Fruit fly (Drosophila melanogaster): ENCODE results near the gene Slbp.

Slbp gene

dm6 chr3R:29153197-29153644 lies at the start of gene Slbp, which contains the start of gene Rpn2 (continued):
- TF ChIP-seq lbe (GFP tag; optimal IDR thresholded peaks at IDR 0.05) (peak; percentile 74), CG7839 (tag; optimal IDR thresholded peaks at IDR 0.05) (no peak), CG31365 (tag; optimal IDR thresholded peaks at IDR 0.05) (no peak), CG5953 (GFP tag; IDR thresholded peaks at IDR 0.05) (no peak), nmo (GFP tag; optimal IDR thresholded peaks at IDR 0.05) (peak; percentile 74), ham (GFP tag; IDR thresholded peaks at IDR 0.05) (no peak), CG8944 (GFP tag; optimal IDR thresholded peaks at IDR 0.05) (peak; percentile 7), CG8281 (tag; optimal IDR thresholded peaks at IDR 0.05) (no peak), MESR4 (GFP tag; optimal IDR thresholded peaks at IDR 0.05) (peak; percentile 58), ranshi (GFP tag; IDR thresholded peaks at IDR 0.05) (no peak), CG33557 (GFP tag; optimal IDR thresholded peaks at IDR 0.05) (no peak), CG1832 (GFP tag; optimal IDR thresholded peaks at IDR 0.05) (no peak), pb (GFP tag; optimal IDR thresholded peaks at IDR 0.05) (no peak), CG14965 (GFP tag; optimal IDR thresholded peaks at IDR 0.05; ENCODE audit: borderline replicate concordance) (no peak), kay (GFP tag; optimal IDR thresholded peaks at IDR 0.05) (no peak), CG10543 (GFP tag; optimal IDR thresholded peaks at IDR 0.05) (peak; percentile 21), tin (GFP tag; optimal IDR thresholded peaks at IDR 0.05) (peak; percentile 20), btn (GFP tag; optimal IDR thresholded peaks at IDR 0.05) (no peak), Dll (GFP tag; IDR thresholded peaks at IDR 0.05; ENCODE audit: partially characterized antibody) (peak; percentile 97), CHES-1-like (GFP tag; optimal IDR thresholded peaks at IDR 0.05) (peak; percentile 80), Nf-YC (tag; optimal IDR thresholded peaks at IDR 0.05) (peak; percentile 53), Hr39 (optimal IDR thresholded peaks at IDR 0.05) (no peak), CG9817 (tag; optimal IDR thresholded peaks at IDR 0.05) (peak; percentile 19), Hand (GFP tag; optimal IDR thresholded peaks at IDR 0.05) (no peak), Nf-YB (GFP tag; optimal IDR thresholded peaks at IDR 0.05) (no peak), crp (GFP tag; optimal IDR thresholded peaks at IDR 0.05) (peak in 1 of 2 experiments; percentile 35), inv (GFP tag; IDR thresholded peaks at IDR 0.05; ENCODE audit: partially characterized antibody) (peak; percentile 87), gcm (GFP tag; optimal IDR thresholded peaks at IDR 0.05) (no peak), CG30403 (GFP tag; optimal IDR thresholded peaks at IDR 0.05) (peak; percentile 21), Trl (optimal IDR thresholded peaks at IDR 0.05) (no peak), Trl (GFP tag; optimal IDR thresholded peaks at IDR 0.05) (peak; percentile 42), CG4820 (GFP tag; optimal IDR thresholded peaks at IDR 0.05) (peak; percentile 10), CG10147 (GFP tag; optimal IDR thresholded peaks at IDR 0.05) (peak; percentile 48), jing (GFP tag; optimal IDR thresholded peaks at IDR 0.05) (no peak), sima (GFP tag; optimal IDR thresholded peaks at IDR 0.05) (no peak), CG18262 (tag; optimal IDR thresholded peaks at IDR 0.05) (peak; percentile 31), B-H1 (GFP tag; IDR thresholded peaks at IDR 0.05) (no peak), CG30020 (tag; optimal IDR thresholded peaks at IDR 0.05) (peak; percentile 39), nerfin-1 (tag; optimal IDR thresholded peaks at IDR 0.05) (peak; percentile 29), CG17829 (tag; optimal IDR thresholded peaks at IDR 0.05) (peak; percentile 64), sob (GFP tag; IDR thresholded peaks at IDR 0.05) (peak; percentile 62), CG18476 (GFP tag; optimal IDR thresholded peaks at IDR 0.05) (no peak), CG4707 (GFP tag; optimal IDR thresholded peaks at IDR 0.05) (no peak), cg (GFP tag; optimal IDR thresholded peaks at IDR 0.05) (no peak), Stat92E (GFP tag; optimal IDR thresholded peaks at IDR 0.05) (peak in 1 of 3 experiments; percentile 21), CG12744 (GFP tag; optimal IDR thresholded peaks at IDR 0.05) (peak; percentile 36), CG17361 (GFP tag; IDR thresholded peaks at IDR 0.05) (no peak), ind (GFP tag; optimal IDR thresholded peaks at IDR 0.05) (peak; percentile 19), Dbx (GFP tag; IDR thresholded peaks at IDR 0.05) (no peak; the same call in 2 of the 3 replicates), CG12391 (tag; optimal IDR thresholded peaks at IDR 0.05) (peak; percentile 67), BtbVII (GFP tag; optimal IDR thresholded peaks at IDR 0.05) (no peak)

All from whole organism, embryonic.